Worm (Caenorhabditis elegans): ENCODE data around the gene srw-61.
"Not testable (repeated sequence)": the region's sequence is repeated elsewhere in the genome, so short reads cannot be mapped to it uniquely, and the experiment has no call there.

srw-61 gene

DNA sequence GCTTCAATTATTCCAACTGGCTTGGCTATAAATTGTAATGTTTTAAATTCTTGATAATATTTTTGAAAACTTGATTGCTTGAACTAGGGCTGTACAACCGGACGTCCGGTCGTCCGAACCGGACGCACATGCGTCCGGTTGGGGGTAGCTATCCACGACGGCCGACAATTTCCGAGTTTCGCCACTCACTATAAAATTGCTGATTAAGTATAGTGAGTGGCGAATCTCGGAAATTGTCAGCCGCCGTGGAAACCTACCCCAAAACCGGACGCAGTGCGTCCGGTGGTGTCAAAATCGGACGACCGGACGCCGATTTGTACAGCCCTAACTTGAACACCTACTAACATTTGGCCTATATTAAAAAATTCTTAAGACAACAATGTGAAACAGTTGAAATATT lies 29.0 kb downstream of the srw-61 start:
- peak; percentile 78 for TF ChIP-seq attf-6 (GFP tag; IDR thresholded peaks at IDR 0.05)
- TF ChIP-seq snpc-4 (GFP tag; optimal IDR thresholded peaks at IDR 0.05): not testable (repeated sequence)
- TF ChIP-seq snpc-4 (tag; optimal IDR thresholded peaks at IDR 0.05): peak; percentile 20 to 92 (median 65)
- peak; percentile 52 for TF ChIP-seq snpc-1.1 (tag; optimal IDR thresholded peaks at IDR 0.05; ENCODE audit: insufficient read depth)

DNA sequence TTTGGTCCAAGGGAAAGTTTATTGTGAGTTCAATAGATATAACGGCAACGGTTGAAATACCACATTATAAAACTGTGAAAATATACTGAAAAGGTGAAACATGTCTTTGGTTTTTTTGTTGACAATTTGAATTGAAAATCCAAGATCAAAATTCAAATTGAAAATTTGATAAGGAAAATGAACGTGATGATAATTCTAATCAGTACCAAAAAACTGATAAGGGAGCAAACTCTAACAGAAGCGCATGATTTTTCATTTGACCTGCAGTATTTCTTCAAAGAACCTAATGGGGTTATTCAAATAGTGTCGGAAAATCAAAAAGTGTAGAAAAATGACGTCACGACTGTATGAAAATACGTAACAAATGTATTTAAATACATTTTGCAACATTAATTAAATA lies 35.1 kb downstream of the srw-61 start:
- TF ChIP-seq nhr-80 (tag; optimal IDR thresholded peaks at IDR 0.05) (peak; percentile 66), mel-28 (tag; optimal IDR thresholded peaks at IDR 0.05; ENCODE audit: borderline replicate concordance) (no peak)

DNA sequence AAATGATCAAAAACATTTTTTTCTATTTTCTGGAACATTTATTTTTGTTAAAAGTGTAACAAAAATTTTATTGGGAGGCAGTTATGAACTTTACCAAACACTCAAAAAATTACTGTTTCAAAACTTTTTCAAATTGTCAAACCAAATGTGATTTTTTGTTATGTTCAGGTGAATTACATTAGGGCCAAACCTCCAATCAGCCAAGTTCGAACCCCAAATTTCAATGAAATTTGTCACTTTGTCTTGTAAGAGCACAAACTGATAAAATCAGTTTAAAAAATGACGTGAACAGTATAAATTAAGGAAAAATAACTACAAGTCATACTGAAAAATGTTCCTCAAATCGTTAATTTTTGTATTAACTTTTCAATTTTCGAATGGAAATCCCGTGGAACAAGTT lies 36.4 kb downstream of the srw-61 start, which contains the start of gene H25K10.1:
TSS of gene H25K10.1 (plus strand) at position 301 of the 400 bp plus-strand sequence.
- TF ChIP-seq lir-1 (GFP tag; conservative IDR thresholded peaks at IDR 0.05) (no peak), let-607 (tag; optimal IDR thresholded peaks at IDR 0.05) (no peak), mes-4 (tag; optimal IDR thresholded peaks at IDR 0.05) (no peak), pbrm-1 (GFP tag; IDR thresholded peaks at IDR 0.05) (no peak), C17E4.6 (GFP tag; IDR thresholded peaks at IDR 0.05) (no peak), nhr-179 (tag; optimal IDR thresholded peaks at IDR 0.05) (no peak), F22D6.2 (tag; optimal IDR thresholded peaks at IDR 0.05) (no peak), snpc-1.1 (tag; optimal IDR thresholded peaks at IDR 0.05; ENCODE audit: insufficient read depth) (no peak), let-526 (GFP tag; IDR thresholded peaks at IDR 0.05) (no peak), nhr-80 (tag; optimal IDR thresholded peaks at IDR 0.05) (no peak), chd-7 (tag; optimal IDR thresholded peaks at IDR 0.05) (no peak), ccch-3 (GFP tag; optimal IDR thresholded peaks at IDR 0.05) (no peak), F10E7.11 (tag; optimal IDR thresholded peaks at IDR 0.05) (no peak), F49E8.2 (tag; optimal IDR thresholded peaks at IDR 0.05; ENCODE audit: insufficient read depth) (no peak), repo-1 (tag; optimal IDR thresholded peaks at IDR 0.05) (no peak), pha-4 (tag; optimal IDR thresholded peaks at IDR 0.05) (no peak), egl-18 (GFP tag; IDR thresholded peaks at IDR 0.05) (no peak), bed-1 (GFP tag; IDR thresholded peaks at IDR 0.05) (no peak), snpc-1.3 (tag; optimal IDR thresholded peaks at IDR 0.05; ENCODE audit: insufficient read depth) (no peak), lag-1 (GFP tag; IDR thresholded peaks at IDR 0.05) (no peak)

DNA sequence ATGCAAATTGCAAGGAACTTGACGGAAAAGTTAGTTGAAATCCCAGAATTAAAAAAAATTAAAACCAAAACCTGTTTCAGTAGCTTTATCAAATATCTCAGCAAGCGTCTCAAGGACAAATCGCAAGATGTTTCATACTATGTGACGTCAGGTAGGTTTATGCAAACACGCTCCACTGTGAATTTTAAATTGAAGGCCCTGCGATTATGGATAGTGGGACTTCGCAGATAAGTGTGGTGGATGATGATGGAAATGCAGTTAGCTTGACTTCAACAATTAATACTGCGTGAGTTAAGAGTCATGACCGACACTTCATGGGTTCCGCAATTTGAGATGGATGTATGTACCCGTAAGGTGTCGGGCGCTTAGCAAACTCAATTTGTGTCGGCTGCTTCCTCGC lies 38.6 kb downstream of the srw-61 start:
- TF ChIP-seq snpc-4 (GFP tag; optimal IDR thresholded peaks at IDR 0.05) (no peak), snpc-4 (tag; optimal IDR thresholded peaks at IDR 0.05) (peak in 2 of 4 experiments; percentile 15 to 77), F57C9.4 (tag; optimal IDR thresholded peaks at IDR 0.05) (no peak), snpc-1.1 (tag; optimal IDR thresholded peaks at IDR 0.05; ENCODE audit: insufficient read depth) (peak; percentile 6)

DNA sequence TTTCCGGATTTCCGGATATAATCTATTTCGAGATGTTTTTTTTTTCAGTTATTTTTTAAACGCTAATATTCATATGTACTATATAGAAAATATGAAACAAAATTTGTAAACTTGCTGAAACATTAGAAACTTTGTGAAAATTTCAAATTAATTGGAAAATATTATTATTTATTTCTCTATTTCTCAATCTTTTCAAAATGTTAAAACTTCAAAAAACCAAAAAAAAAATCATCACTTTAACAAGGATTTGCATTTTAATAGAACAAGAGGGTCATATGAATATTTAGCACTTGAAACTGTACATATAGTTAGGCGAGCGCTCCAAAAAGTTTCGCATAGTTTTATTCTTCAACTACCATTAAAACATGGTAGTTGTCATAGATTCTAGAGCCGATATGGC lies 41.7 kb downstream of the srw-61 start, which contains the start of gene Y7A9A.1:
TSS of gene Y7A9A.1 (plus strand) at position 301 of the 400 bp plus-strand sequence.
- TF ChIP-seq chd-7 (tag; optimal IDR thresholded peaks at IDR 0.05) (no peak), ztf-22 (GFP tag; optimal IDR thresholded peaks at IDR 0.05) (no peak), F39B2.1 (GFP tag; IDR thresholded peaks at IDR 0.05) (no peak), D2030.7 (GFP tag; IDR thresholded peaks at IDR 0.05) (no peak), lin-35 (GFP tag; optimal IDR thresholded peaks at IDR 0.05) (no peak), ceh-27 (GFP tag; optimal IDR thresholded peaks at IDR 0.05) (no peak), Y53G8AR.9 (GFP tag; conservative IDR thresholded peaks at IDR 0.05) (no peak), lag-1 (GFP tag; IDR thresholded peaks at IDR 0.05) (no peak), cebp-2 (GFP tag; IDR thresholded peaks at IDR 0.05) (no peak), ekl-4 (GFP tag; IDR thresholded peaks at IDR 0.05) (no peak), C06A6.2 (GFP tag; conservative IDR thresholded peaks at IDR 0.05) (no peak), hsf-1 (GFP tag; IDR thresholded peaks at IDR 0.05) (no peak), rec-8 (tag; optimal IDR thresholded peaks at IDR 0.05) (no peak)
